Worm (Caenorhabditis elegans): ENCODE results near the gene W06G6.2.

DNA sequence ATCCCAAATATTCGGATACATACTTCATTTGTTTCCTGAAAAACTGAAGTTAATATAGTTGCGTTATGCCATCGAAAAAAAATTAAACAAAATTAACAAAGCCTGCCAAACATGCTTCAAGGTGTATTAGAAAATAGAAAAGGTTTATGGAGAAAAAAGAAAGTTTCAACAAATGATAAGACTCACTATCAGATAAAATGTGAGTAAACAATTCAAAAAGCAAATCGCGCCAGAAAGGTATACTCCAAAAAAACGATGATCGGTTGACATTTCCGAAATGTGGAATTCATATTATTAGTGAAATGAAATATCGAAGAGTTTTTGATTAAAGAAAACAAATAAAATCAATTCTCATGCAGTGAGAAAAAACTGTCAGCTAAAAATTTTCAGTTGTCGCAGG lies 8.2 kb upstream of the W06G6.2 start, which contains the start of gene Y70C5A.3:
- TF ChIP-seq dao-5 (tag; optimal IDR thresholded peaks at IDR 0.05) (no peak), W03F9.2 (tag; optimal IDR thresholded peaks at IDR 0.05) (no peak), him-1 (tag; optimal IDR thresholded peaks at IDR 0.05) (no peak)
